Fruit fly (Drosophila melanogaster): ENCODE measurements around the gene mnd.

DNA sequence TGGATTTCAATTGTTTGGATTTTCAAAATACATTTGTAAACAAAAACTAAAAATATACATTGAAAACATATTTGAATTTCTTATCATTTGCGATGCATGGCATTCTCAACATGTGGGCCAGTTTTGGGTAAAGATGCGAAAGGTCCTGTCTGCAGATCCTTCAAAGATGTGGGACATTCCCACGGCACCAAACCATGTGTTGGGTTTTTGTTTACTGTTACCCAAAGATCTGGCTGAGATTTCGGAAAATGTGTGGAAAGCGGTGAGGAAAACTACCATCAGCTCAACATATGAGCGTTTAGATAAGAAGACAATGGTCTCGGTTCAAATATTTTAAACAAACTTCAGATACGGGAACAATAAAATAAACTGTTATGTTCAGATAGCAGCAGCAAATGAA is 8.9 kb upstream of the mnd start:
- TF ChIP-seq EcR (GFP tag; optimal IDR thresholded peaks at IDR 0.05) = no peak
- no peak for TF ChIP-seq CG8159 (tag; optimal IDR thresholded peaks at IDR 0.05)
- TF ChIP-seq CG32121 (GFP tag; IDR thresholded peaks at IDR 0.05) = no peak
- no peak for TF ChIP-seq Snoo (tag; optimal IDR thresholded peaks at IDR 0.05)
- TF ChIP-seq Pif1A (GFP tag; optimal IDR thresholded peaks at IDR 0.05) = no peak
- no peak for TF ChIP-seq CG9948 (tag; optimal IDR thresholded peaks at IDR 0.05)
